Fruit fly (Drosophila melanogaster): Measurements from ENCODE around the gene Muc68Ca.
"Not testable (repeated sequence)": the region's sequence is repeated elsewhere in the genome, so short reads cannot be mapped to it uniquely, and the experiment has no call there.

Gene Muc68Ca

DNA sequence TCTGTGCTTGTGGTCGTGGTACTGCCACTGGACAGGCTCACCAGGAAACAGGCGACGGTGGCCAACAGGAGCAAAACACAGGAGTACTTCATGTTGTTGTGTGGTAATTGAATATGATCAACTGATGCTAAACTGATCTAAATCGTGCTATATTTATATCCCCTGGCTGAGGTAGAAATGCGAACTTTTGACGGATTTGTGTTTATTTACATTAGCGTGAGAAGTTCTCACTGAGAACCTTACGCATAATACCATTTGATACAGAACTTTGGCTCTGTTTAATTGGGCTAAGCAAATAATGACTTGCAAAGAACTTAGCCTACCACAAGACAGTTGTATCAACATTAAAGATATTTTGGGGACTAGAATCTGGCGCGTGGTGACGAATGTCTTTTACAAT is 28.8 kb downstream of the Muc68Ca start, which contains the start of gene CG33268:
Gene CG33268 (minus strand): TSS at position 101 of the 400 bp plus-strand sequence.
- TF ChIP-seq Myc (optimal IDR thresholded peaks at IDR 0.05) = no peak
- no peak for TF ChIP-seq ttk (optimal IDR thresholded peaks at IDR 0.05)
- no peak for TF ChIP-seq Sin3A (optimal IDR thresholded peaks at IDR 0.05)
- TF ChIP-seq psq (optimal IDR thresholded peaks at IDR 0.05) = no peak
- no peak for TF ChIP-seq insv (optimal IDR thresholded peaks at IDR 0.05)
- no peak for TF ChIP-seq h (optimal IDR thresholded peaks at IDR 0.05)

- TF ChIP-seq Myc, Sin3A, insv (optimal IDR thresholded peaks at IDR 0.05): not testable (repeated sequence)
Measured at dm6 chr3L:11589395-11589794, 30.5 kb downstream of the Muc68Ca start, which contains the start of gene CG7377. TSS of gene CG7377 (plus strand) at chr3L:11589695.

DNA sequence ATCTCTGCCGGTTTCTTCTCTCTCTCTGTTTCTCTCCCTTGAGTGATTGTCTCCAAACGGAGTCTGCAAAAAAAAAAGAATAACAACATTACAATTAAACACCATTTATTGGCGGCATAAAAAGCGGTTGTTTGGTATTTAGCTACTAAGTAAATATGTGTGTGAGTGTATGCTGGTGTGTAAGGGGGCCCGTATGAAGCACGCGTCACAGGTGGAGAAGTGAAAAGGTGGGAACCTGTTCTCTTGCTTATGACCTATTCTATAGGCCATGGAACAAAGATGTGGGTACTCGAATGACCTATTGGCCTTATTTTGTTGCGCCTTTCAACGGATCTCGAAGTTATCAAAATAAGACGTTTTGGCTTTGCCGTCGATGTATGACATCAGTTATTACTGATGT is 31.3 kb downstream of the Muc68Ca start:
- TF ChIP-seq ttk (optimal IDR thresholded peaks at IDR 0.05) (no peak), h (optimal IDR thresholded peaks at IDR 0.05) (no peak), insv (optimal IDR thresholded peaks at IDR 0.05) (no peak), Myc (optimal IDR thresholded peaks at IDR 0.05) (no peak), psq (optimal IDR thresholded peaks at IDR 0.05) (no peak), Sin3A (optimal IDR thresholded peaks at IDR 0.05) (no peak)

- TF ChIP-seq Sin3A (optimal IDR thresholded peaks at IDR 0.05) (no peak), ttk (optimal IDR thresholded peaks at IDR 0.05) (no peak), h (optimal IDR thresholded peaks at IDR 0.05) (no peak), Myc (optimal IDR thresholded peaks at IDR 0.05) (no peak), insv (optimal IDR thresholded peaks at IDR 0.05) (no peak), psq (optimal IDR thresholded peaks at IDR 0.05) (no peak)
Measured at dm6 chr3L:11587720-11588580, 32.0 kb downstream of the Muc68Ca start, which contains the start of gene rt. TSS of gene rt (minus strand) at chr3L:11587770.

dm6 chr3L:11586794-11587462 is 33.0 kb downstream of the Muc68Ca start:
- TF ChIP-seq Myc (optimal IDR thresholded peaks at IDR 0.05) = no peak
- TF ChIP-seq insv (optimal IDR thresholded peaks at IDR 0.05) = no peak
- TF ChIP-seq Sin3A (optimal IDR thresholded peaks at IDR 0.05) = no peak
- TF ChIP-seq psq (optimal IDR thresholded peaks at IDR 0.05) = no peak
- no peak for TF ChIP-seq h (optimal IDR thresholded peaks at IDR 0.05)
- TF ChIP-seq ttk (optimal IDR thresholded peaks at IDR 0.05) = no peak

DNA sequence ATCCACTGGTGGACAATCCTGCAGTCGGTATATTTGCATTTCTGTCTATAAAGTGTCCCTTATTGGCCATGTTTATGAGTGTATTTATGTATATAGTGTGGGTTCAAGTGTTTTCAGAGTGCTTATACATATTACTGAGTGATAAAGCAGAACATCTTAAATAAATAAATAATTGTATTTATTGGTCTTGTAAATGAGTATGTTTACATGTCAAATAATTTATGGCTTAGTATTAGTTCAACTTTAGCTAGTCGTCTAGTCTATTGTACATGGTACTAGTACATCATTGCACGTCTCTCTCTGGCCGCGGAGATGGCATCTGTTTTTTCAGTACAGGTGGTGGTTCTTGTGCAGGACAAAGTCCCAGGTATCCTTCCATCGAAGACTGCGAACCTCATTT is 35.9 kb downstream of the Muc68Ca start, which contains the start of gene CG32086:
Gene CG32086 (minus strand): TSS at position 101 of the 400 bp plus-strand sequence.
- TF ChIP-seq h (optimal IDR thresholded peaks at IDR 0.05) = no peak
- no peak for TF ChIP-seq insv (optimal IDR thresholded peaks at IDR 0.05)
- TF ChIP-seq Sin3A (optimal IDR thresholded peaks at IDR 0.05) = no peak
- TF ChIP-seq ttk (optimal IDR thresholded peaks at IDR 0.05) = no peak
- no peak for TF ChIP-seq psq (optimal IDR thresholded peaks at IDR 0.05)
- no peak for TF ChIP-seq Myc (optimal IDR thresholded peaks at IDR 0.05)

DNA sequence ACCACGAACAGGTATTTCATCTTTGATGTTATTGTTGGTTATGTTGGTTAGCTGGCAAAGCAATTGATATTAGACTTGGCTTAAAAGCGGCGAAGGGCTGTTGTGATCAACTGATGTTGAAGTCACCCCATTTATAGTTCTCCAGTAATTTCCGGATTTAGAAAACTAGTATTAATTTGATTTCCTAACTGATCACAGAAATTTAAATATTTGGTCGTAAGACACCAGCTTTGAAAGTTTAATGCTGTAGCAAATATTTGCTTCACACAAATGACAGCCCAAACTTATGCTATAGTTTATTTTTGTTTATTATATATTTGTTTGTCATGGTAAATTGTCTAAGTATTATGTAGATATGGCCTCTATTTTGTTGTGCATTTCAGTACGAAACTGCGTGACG is 37.8 kb downstream of the Muc68Ca start, which contains the start of gene CG33269:
Gene CG33269 (minus strand): TSS at position 101 of the 400 bp plus-strand sequence.
- no peak for TF ChIP-seq Sin3A (optimal IDR thresholded peaks at IDR 0.05)
- no peak for TF ChIP-seq psq (optimal IDR thresholded peaks at IDR 0.05)
- no peak for TF ChIP-seq ttk (optimal IDR thresholded peaks at IDR 0.05)
- TF ChIP-seq h (optimal IDR thresholded peaks at IDR 0.05) = no peak
- TF ChIP-seq Myc (optimal IDR thresholded peaks at IDR 0.05) = no peak
- TF ChIP-seq insv (optimal IDR thresholded peaks at IDR 0.05) = no peak

- TF ChIP-seq insv (optimal IDR thresholded peaks at IDR 0.05) = no peak
- TF ChIP-seq h (optimal IDR thresholded peaks at IDR 0.05) = no peak
- TF ChIP-seq psq (optimal IDR thresholded peaks at IDR 0.05) = no peak
- no peak for TF ChIP-seq ttk (optimal IDR thresholded peaks at IDR 0.05)
- TF ChIP-seq Sin3A (optimal IDR thresholded peaks at IDR 0.05) = no peak
- TF ChIP-seq Myc (optimal IDR thresholded peaks at IDR 0.05) = no peak
Measured at dm6 chr3L:11580919-11581318, 39.0 kb downstream of the Muc68Ca start, which contains the start of gene CG43391. TSS of gene CG43391 (minus strand) at chr3L:11581019.

- TF ChIP-seq Myc (optimal IDR thresholded peaks at IDR 0.05) (no peak), psq (optimal IDR thresholded peaks at IDR 0.05) (no peak), ttk (optimal IDR thresholded peaks at IDR 0.05) (no peak), h (optimal IDR thresholded peaks at IDR 0.05) (no peak), insv (optimal IDR thresholded peaks at IDR 0.05) (no peak), Sin3A (optimal IDR thresholded peaks at IDR 0.05) (no peak)
Measured at dm6 chr3L:11579919-11580318, 40.0 kb downstream of the Muc68Ca start, which contains the start of gene CG43390. TSS of gene CG43390 (minus strand) at chr3L:11579950.

DNA sequence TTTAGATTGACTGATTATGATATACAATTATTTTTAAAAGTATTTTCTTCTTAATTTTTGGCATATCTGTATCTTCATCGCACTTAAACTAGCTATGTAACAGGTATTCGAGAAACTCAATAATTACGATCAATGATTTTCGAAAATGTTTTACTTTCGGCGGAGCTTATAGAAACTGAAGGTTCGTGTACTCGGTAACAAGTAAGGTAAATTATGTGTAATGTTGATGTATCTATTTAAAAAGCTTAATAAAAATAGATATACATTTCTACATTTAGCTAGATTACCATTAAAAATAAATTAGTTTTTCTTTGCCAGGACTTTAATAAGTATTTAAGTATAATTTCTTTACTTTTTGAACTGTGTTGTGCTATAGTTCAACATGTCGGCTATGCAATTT is 41.1 kb downstream of the Muc68Ca start:
- TF ChIP-seq Myc (optimal IDR thresholded peaks at IDR 0.05) = no peak
- no peak for TF ChIP-seq h (optimal IDR thresholded peaks at IDR 0.05)
- no peak for TF ChIP-seq insv (optimal IDR thresholded peaks at IDR 0.05)
- TF ChIP-seq ttk (optimal IDR thresholded peaks at IDR 0.05) = no peak
- TF ChIP-seq psq (optimal IDR thresholded peaks at IDR 0.05) = no peak
- TF ChIP-seq Sin3A (optimal IDR thresholded peaks at IDR 0.05) = no peak

dm6 chr3L:11578211-11578673 is 41.7 kb downstream of the Muc68Ca start, which contains the start of gene CG33270:
TSS of gene CG33270 (minus strand) at chr3L:11578623.
- TF ChIP-seq h (optimal IDR thresholded peaks at IDR 0.05) = no peak
- no peak for TF ChIP-seq ttk (optimal IDR thresholded peaks at IDR 0.05)
- TF ChIP-seq Sin3A (optimal IDR thresholded peaks at IDR 0.05) = no peak
- no peak for TF ChIP-seq insv (optimal IDR thresholded peaks at IDR 0.05)
- TF ChIP-seq psq (optimal IDR thresholded peaks at IDR 0.05) = no peak
- no peak for TF ChIP-seq Myc (optimal IDR thresholded peaks at IDR 0.05)

Data from Kc167 (cell line).